Worm (Caenorhabditis elegans) whole organism, L3 larva: Measurements from ENCODE around the gene C14A4.6.

Experiments used
- R02D3.7 ChIP-seq: fragments of 150-350 bp; optimal IDR thresholded peaks from 2 replicates; lab custom pipeline; 2014; ENCODE audit warnings: missing biosample characterization, missing genetic modification characterization
- ceh-28 ChIP-seq: fragments of 150-350 bp; optimal IDR thresholded peaks from 2 replicates; lab custom pipeline; 2014; ENCODE audit warnings: missing biosample characterization, missing genetic modification reagents, missing genetic modification characterization
- elt-3 ChIP-seq, 3 experiments: fragments of 150-350 bp in 1 of 3; sonication (generic microtip) in 2 of 3; optimal IDR thresholded peaks; 2 replicates in 2 of 3; 4 replicates in 1 of 3; lab custom pipeline; 2014 to 2017; ENCODE audit warnings: missing biosample characterization in 3 of 3, missing genetic modification characterization in 3 of 3
- mdl-1 ChIP-seq: fragments of 150-350 bp; optimal IDR thresholded peaks from 2 replicates; lab custom pipeline; 2014; ENCODE audit warnings: missing biosample characterization, missing genetic modification characterization
- nfya-1 ChIP-seq: sonication (generic microtip); optimal IDR thresholded peaks from 2 replicates; lab custom pipeline; 2017; ENCODE audit warnings: missing genetic modification characterization, mild to moderate bottlenecking, missing compliant biosample characterization, antibody characterized with exemption, moderate library complexity; ENCODE audit not compliant: insufficient read depth
- nhr-12 ChIP-seq: fragments of 150-350 bp; optimal IDR thresholded peaks from 2 replicates; lab custom pipeline; 2014; ENCODE audit warnings: missing biosample characterization, missing genetic modification characterization
- nhr-237 ChIP-seq: fragments of 150-350 bp; optimal IDR thresholded peaks from 2 replicates; lab custom pipeline; 2014; ENCODE audit warnings: missing biosample characterization, missing genetic modification characterization
- nhr-28 ChIP-seq: fragments of 150-350 bp; optimal IDR thresholded peaks from 2 replicates; lab custom pipeline; 2014; ENCODE audit warnings: missing biosample characterization, missing genetic modification characterization
- nhr-77 ChIP-seq: fragments of 150-350 bp; optimal IDR thresholded peaks from 2 replicates; lab custom pipeline; 2014; ENCODE audit warnings: missing biosample characterization, missing genetic modification characterization
- pqm-1 ChIP-seq: fragments of 150-350 bp; optimal IDR thresholded peaks from 2 replicates; lab custom pipeline; 2017; ENCODE audit warnings: missing biosample characterization, missing genetic modification characterization, inconsistent platforms
- snpc-4 ChIP-seq: fragments of 150-350 bp; optimal IDR thresholded peaks from 2 replicates; lab custom pipeline; 2014; ENCODE audit warnings: missing biosample characterization, missing genetic modification characterization
- unc-62 ChIP-seq: fragments of 150-350 bp; sonication (generic microtip); optimal IDR thresholded peaks from 4 replicates; lab custom pipeline; 2014; ENCODE audit warnings: missing biosample characterization, missing genetic modification reagents, missing genetic modification characterization

DNA sequence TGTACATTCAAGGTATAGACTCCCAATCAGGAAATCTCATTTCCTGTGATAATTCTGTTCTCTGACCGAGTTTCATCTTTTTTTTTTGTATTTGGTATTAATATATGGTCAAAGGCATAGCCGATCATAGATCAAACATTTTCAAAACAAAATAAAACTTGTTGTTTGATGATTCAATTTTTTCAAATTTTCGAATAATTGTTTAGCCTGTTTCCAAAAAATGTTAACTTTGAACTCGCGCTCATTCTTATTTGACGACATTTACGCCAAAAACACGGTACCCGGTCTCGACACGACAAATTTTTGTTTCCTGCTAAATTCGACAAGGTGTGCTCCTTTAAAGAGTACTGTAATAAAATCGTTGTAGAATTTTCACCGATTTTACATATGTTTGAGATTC, 14.2 kb upstream of the C14A4.6 start:
- TF ChIP-seq ceh-28 (no peak), nhr-28 (no peak), nhr-77 (tag; lab: Kevin White, UChicago) (no peak), elt-3 (tag; optimal IDR thresholded peaks at IDR 0.05; lab: Kevin White, UChicago) (no peak), nhr-237 (tag; lab: Kevin White, UChicago) (no peak), nfya-1 (tag; lab: Kevin White, UChicago) (no peak), unc-62 (no peak), snpc-4 (tag; lab: Kevin White, UChicago) (no peak), nhr-12 (tag; lab: Kevin White, UChicago) (no peak), mdl-1 (tag; lab: Kevin White, UChicago) (no peak), pqm-1 (tag; lab: Kevin White, UChicago) (no peak), R02D3.7 (tag; lab: Kevin White, UChicago) (no peak)
